Fruit fly (Drosophila melanogaster) whole organism, embryonic: Measurements from ENCODE around the gene Svil.

Experiments
- Abd-B ChIP-seq: fragments of 200-800 bp; sonication (Bioruptor generic); optimal IDR thresholded peaks from 2 replicates; lab custom pipeline; 2018; ENCODE audit warnings: missing biosample characterization, mild to moderate bottlenecking, missing genetic modification characterization, moderate library complexity
- Adf1 ChIP-seq: fragments of 200-800 bp; sonication (Bioruptor generic); IDR thresholded peaks from 2 replicates; pipeline ENCODE4 v1.3.6; 2022; ENCODE audit warnings: missing biosample characterization, missing genetic modification characterization
- CG10209 ChIP-seq: fragments of 200-800 bp; sonication (Bioruptor generic); optimal IDR thresholded peaks from 3 replicates; lab custom pipeline; 2017; ENCODE audit warnings: missing biosample characterization, mild to moderate bottlenecking, missing genetic modification characterization, missing genetic modification reagents
- CG10267 ChIP-seq: fragments of 200-800 bp; sonication (Bioruptor generic); optimal IDR thresholded peaks from 2 replicates; lab custom pipeline; 2018; ENCODE audit warnings: missing biosample characterization, mild to moderate bottlenecking, missing genetic modification characterization, moderate library complexity
- CG11398 ChIP-seq: fragments of 200-800 bp; sonication (Bioruptor generic); optimal IDR thresholded peaks from 2 replicates; lab custom pipeline; 2016; ENCODE audit warnings: missing biosample characterization, missing genetic modification characterization
- CG12219 ChIP-seq: fragments of 200-800 bp; sonication (Bioruptor generic); optimal IDR thresholded peaks from 3 replicates; lab custom pipeline; 2018; ENCODE audit warnings: missing biosample characterization, mild to moderate bottlenecking, missing genetic modification characterization
- CG1233 ChIP-seq: fragments of 200-800 bp; sonication (Bioruptor generic); optimal IDR thresholded peaks from 4 replicates; lab custom pipeline; 2018; ENCODE audit warnings: missing biosample characterization, mild to moderate bottlenecking, missing genetic modification characterization
- CG13123 ChIP-seq: fragments of 200-800 bp; sonication (Bioruptor generic); optimal IDR thresholded peaks from 2 replicates; lab custom pipeline; 2016; ENCODE audit warnings: missing biosample characterization, missing genetic modification characterization
- CG13287 ChIP-seq: fragments of 200-800 bp; sonication (Bioruptor generic); IDR thresholded peaks from 2 replicates; pipeline ENCODE4 v1.3.6; 2022; ENCODE audit warnings: missing biosample characterization, missing genetic modification characterization; ENCODE audit not compliant: partially characterized antibody
- CG14710 ChIP-seq: fragments of 200-800 bp; sonication (Bioruptor generic); optimal IDR thresholded peaks from 3 replicates; lab custom pipeline; 2019; ENCODE audit warnings: missing biosample characterization, mild to moderate bottlenecking, missing genetic modification characterization, moderate library complexity
- CG15479 ChIP-seq: fragments of 200-800 bp; sonication (Bioruptor generic); optimal IDR thresholded peaks from 3 replicates; lab custom pipeline; 2019; ENCODE audit warnings: missing biosample characterization, mild to moderate bottlenecking, missing genetic modification characterization, moderate library complexity
- CG16815 ChIP-seq: fragments of 200-800 bp; sonication (Bioruptor generic); optimal IDR thresholded peaks from 3 replicates; lab custom pipeline; 2017; ENCODE audit warnings: missing biosample characterization, mild to moderate bottlenecking, missing genetic modification characterization
- CG17802 ChIP-seq: fragments of 200-800 bp; sonication (Bioruptor generic); optimal IDR thresholded peaks from 2 replicates; lab custom pipeline; 2018; ENCODE audit warnings: missing biosample characterization, mild to moderate bottlenecking, missing genetic modification characterization, moderate library complexity
- CG31365 ChIP-seq: fragments of 200-800 bp; sonication (Bioruptor generic); optimal IDR thresholded peaks from 2 replicates; lab custom pipeline; 2018; ENCODE audit warnings: missing biosample characterization, mild to moderate bottlenecking, missing genetic modification characterization
- CG31441 ChIP-seq: fragments of 200-800 bp; sonication (Bioruptor generic); IDR thresholded peaks from 2 replicates; pipeline ENCODE4 v1.3.6; 2022; ENCODE audit warnings: missing biosample characterization, missing genetic modification characterization
- CG42726 ChIP-seq: fragments of 200-800 bp; sonication (Bioruptor generic); IDR thresholded peaks from 2 replicates; pipeline ENCODE4 v1.3.6; 2022; ENCODE audit warnings: missing biosample characterization, missing genetic modification characterization; ENCODE audit not compliant: partially characterized antibody
- CG4328 ChIP-seq: fragments of 200-800 bp; sonication (Bioruptor generic); optimal IDR thresholded peaks from 3 replicates; lab custom pipeline; 2017; ENCODE audit warnings: missing biosample characterization, missing genetic modification reagents, missing genetic modification characterization
- CG4854 ChIP-seq: fragments of 200-800 bp; sonication (Bioruptor generic); optimal IDR thresholded peaks from 2 replicates; lab custom pipeline; 2016; ENCODE audit warnings: missing biosample characterization, missing genetic modification characterization, inconsistent platforms
- CG6175 ChIP-seq: fragments of 200-800 bp; sonication (Bioruptor generic); IDR thresholded peaks from 3 replicates; pipeline ENCODE4 v1.3.6; 2022; ENCODE audit warnings: missing biosample characterization, missing genetic modification characterization
- CG8089 ChIP-seq: fragments of 200-800 bp; sonication (Bioruptor generic); optimal IDR thresholded peaks from 3 replicates; lab custom pipeline; 2016; ENCODE audit warnings: missing biosample characterization, missing genetic modification characterization
- CG8944 ChIP-seq: fragments of 200-800 bp; sonication (Bioruptor generic); optimal IDR thresholded peaks from 3 replicates; lab custom pipeline; 2016; ENCODE audit warnings: missing biosample characterization, missing genetic modification characterization
- CG9437 ChIP-seq: fragments of 200-800 bp; sonication (Bioruptor generic); optimal IDR thresholded peaks from 2 replicates; lab custom pipeline; 2018; ENCODE audit warnings: missing biosample characterization, mild to moderate bottlenecking, missing genetic modification characterization
- CHES-1-like ChIP-seq: fragments of 200-800 bp; sonication (Bioruptor generic); optimal IDR thresholded peaks from 2 replicates; lab custom pipeline; 2016; ENCODE audit warnings: missing biosample characterization, missing genetic modification characterization
- Dll ChIP-seq: fragments of 200-800 bp; sonication (Bioruptor generic); IDR thresholded peaks from 4 replicates; pipeline ENCODE4 v1.3.6; 2022; ENCODE audit warnings: missing biosample characterization, missing genetic modification characterization; ENCODE audit not compliant: partially characterized antibody
- ERR ChIP-seq: fragments of 200-800 bp; sonication (Bioruptor generic); optimal IDR thresholded peaks from 2 replicates; lab custom pipeline; 2016; ENCODE audit warnings: missing biosample characterization, missing genetic modification characterization
- H15 ChIP-seq: fragments of 200-800 bp; sonication (Bioruptor generic); IDR thresholded peaks from 3 replicates; pipeline ENCODE4 v1.3.6; 2022; ENCODE audit warnings: missing biosample characterization, missing genetic modification characterization
- Jarid2 ChIP-seq: fragments of 200-800 bp; sonication (Bioruptor generic); optimal IDR thresholded peaks from 3 replicates; lab custom pipeline; 2017; ENCODE audit warnings: mild to moderate bottlenecking, missing biosample characterization, missing genetic modification reagents, missing genetic modification characterization
- Scr ChIP-seq: fragments of 200-800 bp; sonication (Bioruptor generic); IDR thresholded peaks from 2 replicates; pipeline ENCODE4 v1.3.6; 2022; ENCODE audit warnings: missing biosample characterization, missing genetic modification characterization; ENCODE audit not compliant: partially characterized antibody
- Six4 ChIP-seq: fragments of 200-800 bp; sonication (Bioruptor generic); optimal IDR thresholded peaks from 2 replicates; lab custom pipeline; 2016; ENCODE audit warnings: missing biosample characterization, missing genetic modification characterization
- Stat92E ChIP-seq, 3 experiments: fragments of >200 bp in 2 of 3; fragments of 200-800 bp in 1 of 3; sonication (Bioruptor generic) in 1 of 3; optimal IDR thresholded peaks; 2 replicates each; lab custom pipeline; 2017 to 2019; ENCODE audit warnings: missing biosample characterization in 3 of 3, missing genetic modification characterization in 3 of 3, mild to moderate bottlenecking in 1 of 3, moderate library complexity in 1 of 3
- aop ChIP-seq: fragments of 200-800 bp; sonication (Bioruptor generic); IDR thresholded peaks from 2 replicates; pipeline ENCODE4 v1.3.6; 2022; ENCODE audit warnings: missing biosample characterization, missing genetic modification characterization
- ap ChIP-seq: fragments of 200-800 bp; sonication (Bioruptor generic); IDR thresholded peaks from 2 replicates; pipeline ENCODE4 v1.3.6; 2022; ENCODE audit warnings: missing biosample characterization, missing genetic modification characterization
- btn ChIP-seq: fragments of 200-800 bp; sonication (Bioruptor generic); optimal IDR thresholded peaks from 2 replicates; lab custom pipeline; 2016; ENCODE audit warnings: missing biosample characterization, missing genetic modification characterization
- cato ChIP-seq: fragments of 200-800 bp; sonication (Bioruptor generic); optimal IDR thresholded peaks from 2 replicates; lab custom pipeline; 2016; ENCODE audit warnings: missing biosample characterization, missing genetic modification characterization, borderline replicate concordance
- chm ChIP-seq: fragments of 200-800 bp; sonication (Bioruptor generic); IDR thresholded peaks from 2 replicates; pipeline ENCODE4 v1.3.6; 2022; ENCODE audit warnings: missing biosample characterization, missing genetic modification characterization
- dm ChIP-seq: fragments of 200-800 bp; sonication (Bioruptor generic); optimal IDR thresholded peaks from 3 replicates; lab custom pipeline; 2016; ENCODE audit warnings: missing biosample characterization, missing genetic modification characterization
- fd102C ChIP-seq: fragments of 200-800 bp; sonication (Bioruptor generic); optimal IDR thresholded peaks from 2 replicates; lab custom pipeline; 2018; ENCODE audit warnings: missing biosample characterization, mild to moderate bottlenecking, missing genetic modification characterization, moderate library complexity
- fu2 ChIP-seq: fragments of 200-800 bp; sonication (Bioruptor generic); optimal IDR thresholded peaks from 2 replicates; lab custom pipeline; 2016; ENCODE audit warnings: missing biosample characterization, missing genetic modification characterization
- gsb ChIP-seq: fragments of 200-800 bp; sonication (Bioruptor generic); IDR thresholded peaks from 2 replicates; pipeline ENCODE4 v1.3.6; 2022; ENCODE audit warnings: missing biosample characterization, missing genetic modification characterization
- hb ChIP-seq: fragments of 200-800 bp; sonication (Bioruptor generic); IDR thresholded peaks from 3 replicates; pipeline ENCODE4 v1.3.6; 2022; ENCODE audit warnings: missing biosample characterization, missing genetic modification characterization; ENCODE audit not compliant: partially characterized antibody
- hbn ChIP-seq: fragments of 200-800 bp; sonication (Bioruptor generic); IDR thresholded peaks from 2 replicates; pipeline ENCODE4 v1.3.6; 2022; ENCODE audit warnings: missing biosample characterization, missing genetic modification characterization; ENCODE audit not compliant: partially characterized antibody
- her ChIP-seq: fragments of 200-800 bp; sonication (Bioruptor generic); optimal IDR thresholded peaks from 2 replicates; lab custom pipeline; 2016; ENCODE audit warnings: missing biosample characterization, missing genetic modification characterization
- jing ChIP-seq: fragments of 200-800 bp; sonication (Bioruptor generic); optimal IDR thresholded peaks from 2 replicates; lab custom pipeline; 2018; ENCODE audit warnings: missing biosample characterization, mild to moderate bottlenecking, missing genetic modification characterization
- onecut ChIP-seq: fragments of 200-800 bp; sonication (Bioruptor generic); IDR thresholded peaks from 2 replicates; pipeline ENCODE4 v1.3.6; 2022; ENCODE audit warnings: missing biosample characterization, missing genetic modification characterization
- pb ChIP-seq: fragments of 200-800 bp; sonication (Bioruptor generic); optimal IDR thresholded peaks from 3 replicates; lab custom pipeline; 2016; ENCODE audit warnings: missing biosample characterization, missing genetic modification characterization
- pzg ChIP-seq: fragments of 200-800 bp; sonication (Bioruptor generic); optimal IDR thresholded peaks from 3 replicates; lab custom pipeline; 2018; ENCODE audit warnings: missing biosample characterization, mild to moderate bottlenecking, missing genetic modification characterization, moderate library complexity
- rib ChIP-seq: fragments of 200-800 bp; sonication (Bioruptor generic); IDR thresholded peaks from 2 replicates; pipeline ENCODE4 v1.3.6; 2022; ENCODE audit warnings: missing biosample characterization, missing genetic modification characterization
- scrt ChIP-seq: fragments of 200-800 bp; sonication (Bioruptor generic); optimal IDR thresholded peaks from 2 replicates; lab custom pipeline; 2018; ENCODE audit warnings: missing biosample characterization, mild to moderate bottlenecking, missing genetic modification characterization, moderate library complexity
- tio ChIP-seq: fragments of 200-800 bp; sonication (Bioruptor generic); optimal IDR thresholded peaks from 2 replicates; lab custom pipeline; 2017; ENCODE audit warnings: missing biosample characterization, missing genetic modification characterization, inconsistent platforms
- trem ChIP-seq: fragments of 200-800 bp; optimal IDR thresholded peaks from 3 replicates; lab custom pipeline; 2019; ENCODE audit warnings: missing biosample characterization, mild to moderate bottlenecking, missing genetic modification characterization, moderate library complexity
- ttk ChIP-seq: fragments of 200-800 bp; sonication (Bioruptor generic); IDR thresholded peaks from 2 replicates; pipeline ENCODE4 v2.1.2; 2022; ENCODE audit warnings: missing biosample characterization, missing genetic modification characterization

Svil gene

DNA sequence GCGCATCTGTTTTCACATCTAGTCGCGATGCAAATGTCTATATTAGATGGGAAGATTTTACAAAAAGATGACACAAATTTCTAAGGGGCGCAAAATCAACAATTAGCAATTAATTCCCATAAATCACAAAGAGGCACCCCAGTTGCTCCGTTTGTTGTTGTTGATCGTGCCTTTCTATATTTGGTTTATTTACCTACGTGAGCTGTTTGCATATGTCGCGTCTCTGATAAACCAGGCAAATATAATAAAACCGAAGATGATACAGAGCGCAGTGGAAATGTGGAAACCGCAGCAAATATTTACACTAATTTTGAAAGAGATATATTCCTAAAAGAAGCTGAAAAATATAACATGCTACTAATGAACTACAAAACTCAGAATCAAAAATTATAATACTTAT lies 112.0 kb downstream of the Svil start (continued):
- TF ChIP-seq CHES-1-like (GFP tag; lab: Kevin White, UChicago) (peak; percentile 16), CG13123 (peak; percentile 10), CG13287 (GFP tag; lab: Robert Waterston, UW) (no peak), dm (GFP tag; lab: Kevin White, UChicago) (no peak), gsb (no peak), CG4854 (GFP tag; lab: Kevin White, UChicago) (peak; percentile 43), Dll (GFP tag; lab: Robert Waterston, UW) (no peak), fu2 (GFP tag; lab: Kevin White, UChicago) (no peak), CG8089 (GFP tag; lab: Kevin White, UChicago) (peak; percentile 32), CG31441 (GFP tag; lab: Robert Waterston, UW) (peak; percentile 40; the same call in 1 of the 2 replicates), H15 (GFP tag; lab: Robert Waterston, UW) (no peak), CG10267 (tag; lab: Kevin White, UChicago) (peak; percentile 7), CG14710 (tag; lab: Kevin White, UChicago) (peak; percentile 48), chm (GFP tag; lab: Robert Waterston, UW) (peak; percentile 24; the same call in 1 of the 2 replicates), ap (GFP tag; lab: Robert Waterston, UW) (peak; percentile 3; the same call in 1 of the 2 replicates), her (no peak), CG16815 (no peak), Stat92E (GFP tag; optimal IDR thresholded peaks at IDR 0.05; lab: Kevin White, UChicago) (no peak), CG4328 (peak; percentile 62), Abd-B (GFP tag; lab: Kevin White, UChicago) (no peak), CG1233 (GFP tag; lab: Kevin White, UChicago) (peak; percentile 65), Jarid2 (GFP tag; lab: Kevin White, UChicago) (peak; percentile 19), CG31365 (tag; lab: Kevin White, UChicago) (peak; percentile 59), pzg (GFP tag; lab: Kevin White, UChicago) (no peak), ttk (no peak), hb (no peak), CG8944 (GFP tag; lab: Kevin White, UChicago) (no peak), scrt (GFP tag; lab: Kevin White, UChicago) (peak; percentile 56), Six4 (no peak), fd102C (GFP tag; lab: Kevin White, UChicago) (peak; percentile 85), tio (GFP tag; lab: Kevin White, UChicago) (no peak), ERR (GFP tag; lab: Kevin White, UChicago) (no peak), pb (GFP tag; lab: Kevin White, UChicago) (no peak), trem (tag; lab: Kevin White, UChicago) (peak; percentile 15), CG17802 (no peak), Adf1 (GFP tag; lab: Robert Waterston, UW) (no peak), onecut (GFP tag; lab: Robert Waterston, UW) (peak; percentile 62), Scr (GFP tag; lab: Robert Waterston, UW) (no peak), rib (GFP tag; lab: Robert Waterston, UW) (no peak), btn (peak; percentile 12), hbn (no peak), CG15479 (peak; percentile 63), CG9437 (no peak), CG6175 (GFP tag; lab: Robert Waterston, UW) (no peak), jing (GFP tag; lab: Kevin White, UChicago) (no peak), aop (GFP tag; lab: Robert Waterston, UW) (no peak), CG11398 (GFP tag; lab: Kevin White, UChicago) (no peak), cato (GFP tag; lab: Kevin White, UChicago) (no peak), CG42726 (GFP tag; lab: Robert Waterston, UW) (no peak), CG12219 (GFP tag; lab: Kevin White, UChicago) (no peak), CG10209 (GFP tag; lab: Kevin White, UChicago) (peak; percentile 37)
